Fruit fly (Drosophila melanogaster): Measurements from ENCODE around the gene Or19b.
"Not testable (repeated sequence)": the region's sequence is repeated elsewhere in the genome, so short reads cannot be mapped to it uniquely, and the experiment has no call there.

Or19b gene

dm6 chrX:20094098-20094497, at the start of gene Or19b:
Gene Or19b, plus strand, starts transcription at chrX:20094398.
- not testable (repeated sequence) for TF ChIP-seq CG14655 (GFP tag; optimal IDR thresholded peaks at IDR 0.05); CG15710 (tag; optimal IDR thresholded peaks at IDR 0.05); CG32121 (GFP tag; IDR thresholded peaks at IDR 0.05)

dm6 chrX:20050994-20051393, 43.2 kb upstream of the Or19b start, which contains the start of gene CG9570:
Gene CG9570, plus strand, starts transcription at chrX:20051294.
- no peak for TF ChIP-seq Pif1A (GFP tag; optimal IDR thresholded peaks at IDR 0.05)
- no peak for TF ChIP-seq CG13204 (GFP tag; optimal IDR thresholded peaks at IDR 0.05)
- no peak for TF ChIP-seq rn (GFP tag; IDR thresholded peaks at IDR 0.05)
- no peak for TF ChIP-seq CG17806 (tag; optimal IDR thresholded peaks at IDR 0.05)
- no peak for TF ChIP-seq fd96Ca (GFP tag; IDR thresholded peaks at IDR 0.05)
- no peak for TF ChIP-seq gl (tag; optimal IDR thresholded peaks at IDR 0.05)
- TF ChIP-seq Pif1B (GFP tag; optimal IDR thresholded peaks at IDR 0.05) = no peak
- no peak for TF ChIP-seq CG34367 (tag; optimal IDR thresholded peaks at IDR 0.05)
- TF ChIP-seq CG10348 (GFP tag; IDR thresholded peaks at IDR 0.05) = no peak
- TF ChIP-seq CG12605 (GFP tag; IDR thresholded peaks at IDR 0.05) = no peak
- TF ChIP-seq CG9948 (tag; optimal IDR thresholded peaks at IDR 0.05) = no peak
- TF ChIP-seq CG8301 (tag; optimal IDR thresholded peaks at IDR 0.05) = no peak
- TF ChIP-seq CG15710 (tag; optimal IDR thresholded peaks at IDR 0.05) = no peak

dm6 chrX:20062576-20062975, 31.6 kb upstream of the Or19b start, which contains the start of gene Dop2R:
Gene Dop2R, minus strand, starts transcription at chrX:20062706.
- TF ChIP-seq CG9948 (tag; optimal IDR thresholded peaks at IDR 0.05) (no peak), CG8301 (tag; optimal IDR thresholded peaks at IDR 0.05) (no peak), CG10348 (GFP tag; IDR thresholded peaks at IDR 0.05) (no peak), CG32121 (GFP tag; IDR thresholded peaks at IDR 0.05) (no peak), CG17806 (tag; optimal IDR thresholded peaks at IDR 0.05) (no peak), CG15710 (tag; optimal IDR thresholded peaks at IDR 0.05) (no peak), D1 (tag; optimal IDR thresholded peaks at IDR 0.05) (no peak)

- TF ChIP-seq CG8301 (tag; optimal IDR thresholded peaks at IDR 0.05) (no peak), CG10348 (GFP tag; IDR thresholded peaks at IDR 0.05) (no peak), Ets98B (GFP tag; IDR thresholded peaks at IDR 0.05) (no peak), gl (tag; optimal IDR thresholded peaks at IDR 0.05) (no peak), CG4496 (GFP tag; IDR thresholded peaks at IDR 0.05) (no peak), CG8159 (tag; optimal IDR thresholded peaks at IDR 0.05) (no peak), CG15710 (tag; optimal IDR thresholded peaks at IDR 0.05) (no peak), CG32121 (GFP tag; IDR thresholded peaks at IDR 0.05) (no peak), CG34367 (tag; optimal IDR thresholded peaks at IDR 0.05) (no peak), EcR (GFP tag; optimal IDR thresholded peaks at IDR 0.05) (no peak), Pif1B (GFP tag; optimal IDR thresholded peaks at IDR 0.05) (no peak), Snoo (tag; optimal IDR thresholded peaks at IDR 0.05) (no peak), Pif1A (GFP tag; optimal IDR thresholded peaks at IDR 0.05) (no peak), CG17806 (tag; optimal IDR thresholded peaks at IDR 0.05) (no peak), D1 (tag; optimal IDR thresholded peaks at IDR 0.05) (no peak), rn (GFP tag; IDR thresholded peaks at IDR 0.05) (no peak), CG12605 (GFP tag; IDR thresholded peaks at IDR 0.05) (no peak)
Measured at dm6 chrX:20067017-20067416, 27.2 kb upstream of the Or19b start.

dm6 chrX:20083762-20084161, 10.4 kb upstream of the Or19b start:
- TF ChIP-seq Ets98B (GFP tag; IDR thresholded peaks at IDR 0.05) = no peak
- TF ChIP-seq rn (GFP tag; IDR thresholded peaks at IDR 0.05) = no peak
- no peak for TF ChIP-seq CG8159 (tag; optimal IDR thresholded peaks at IDR 0.05)
- TF ChIP-seq CG9948 (tag; optimal IDR thresholded peaks at IDR 0.05) = no peak
- no peak for TF ChIP-seq CG13204 (GFP tag; optimal IDR thresholded peaks at IDR 0.05)
- no peak for TF ChIP-seq Pif1A (GFP tag; optimal IDR thresholded peaks at IDR 0.05)
- TF ChIP-seq Pif1B (GFP tag; optimal IDR thresholded peaks at IDR 0.05) = no peak
- TF ChIP-seq CG32121 (GFP tag; IDR thresholded peaks at IDR 0.05) = no peak
- TF ChIP-seq gl (tag; optimal IDR thresholded peaks at IDR 0.05) = no peak
- TF ChIP-seq CG15710 (tag; optimal IDR thresholded peaks at IDR 0.05) = no peak

dm6 chrX:20092308-20092707, 1.9 kb upstream of the Or19b start, which contains the start of gene fd19B:
Gene fd19B, minus strand, starts transcription at chrX:20092408.
- TF ChIP-seq CG15710 (tag; optimal IDR thresholded peaks at IDR 0.05) = no peak
- no peak for TF ChIP-seq CG10348 (GFP tag; IDR thresholded peaks at IDR 0.05)
- no peak for TF ChIP-seq CG8301 (tag; optimal IDR thresholded peaks at IDR 0.05)
- TF ChIP-seq CG8159 (tag; optimal IDR thresholded peaks at IDR 0.05) = no peak

- TF ChIP-seq CG10348 (GFP tag; IDR thresholded peaks at IDR 0.05); CG17806 (tag; optimal IDR thresholded peaks at IDR 0.05); CG15710 (tag; optimal IDR thresholded peaks at IDR 0.05): not testable (repeated sequence)
Measured at dm6 chrX:20096374-20096773, 2.2 kb downstream of the Or19b start, which contains the start of gene CG42581. Gene CG42581, minus strand, starts transcription at chrX:20096474.

dm6 chrX:20104987-20105386, 10.8 kb downstream of the Or19b start:
- TF ChIP-seq D1 (tag; optimal IDR thresholded peaks at IDR 0.05) (no peak), fd96Ca (GFP tag; IDR thresholded peaks at IDR 0.05) (no peak)

All from whole organism, pupa.